Fruit fly (Drosophila melanogaster) whole organism, embryonic: Measurements from ENCODE around the gene GAPcenA.

Source experiments
- Antp ChIP-seq: fragments of 200-800 bp; sonication (Bioruptor generic); optimal IDR thresholded peaks from 3 replicates; lab custom pipeline; 2016; ENCODE audit warnings: missing biosample characterization, missing genetic modification characterization
- B-H2 ChIP-seq: fragments of 200-800 bp; sonication (Bioruptor generic); optimal IDR thresholded peaks from 2 replicates; lab custom pipeline; 2018; ENCODE audit warnings: missing biosample characterization, mild to moderate bottlenecking, missing genetic modification characterization
- Blimp-1 ChIP-seq: fragments of 200-800 bp; sonication (Bioruptor generic); optimal IDR thresholded peaks from 3 replicates; lab custom pipeline; 2018; ENCODE audit warnings: missing biosample characterization, missing genetic modification characterization, mild to moderate bottlenecking, moderate library complexity, missing genetic modification reagents
- CG11560 ChIP-seq: fragments of 200-800 bp; sonication (Bioruptor generic); IDR thresholded peaks from 3 replicates; pipeline ENCODE4 v1.3.6; 2022; ENCODE audit warnings: missing biosample characterization, missing genetic modification characterization
- CG14014 ChIP-seq: fragments of 200-800 bp; sonication (Bioruptor generic); IDR thresholded peaks from 2 replicates; pipeline ENCODE4 v1.3.6; 2022; ENCODE audit warnings: missing biosample characterization, missing genetic modification characterization
- CG14441 ChIP-seq: fragments of 200-800 bp; sonication (Bioruptor generic); IDR thresholded peaks from 2 replicates; pipeline ENCODE4 v1.3.6; 2022; ENCODE audit warnings: missing biosample characterization, missing genetic modification characterization
- CG15269 ChIP-seq: fragments of 200-800 bp; sonication (Bioruptor generic); optimal IDR thresholded peaks from 2 replicates; lab custom pipeline; 2018; ENCODE audit warnings: missing biosample characterization, mild to moderate bottlenecking, missing genetic modification characterization, moderate library complexity
- CG17802 ChIP-seq: fragments of 200-800 bp; sonication (Bioruptor generic); optimal IDR thresholded peaks from 2 replicates; lab custom pipeline; 2018; ENCODE audit warnings: missing biosample characterization, mild to moderate bottlenecking, missing genetic modification characterization, moderate library complexity
- CG18262 ChIP-seq: fragments of 200-800 bp; optimal IDR thresholded peaks from 3 replicates; lab custom pipeline; 2019; ENCODE audit warnings: missing biosample characterization, mild to moderate bottlenecking, missing genetic modification characterization, moderate library complexity
- CG18764 ChIP-seq: fragments of 200-800 bp; sonication (Bioruptor generic); optimal IDR thresholded peaks from 3 replicates; lab custom pipeline; 2016; ENCODE audit warnings: missing biosample characterization, missing genetic modification characterization
- CG30020 ChIP-seq: fragments of 200-800 bp; optimal IDR thresholded peaks from 2 replicates; lab custom pipeline; 2019; ENCODE audit warnings: missing biosample characterization, mild to moderate bottlenecking, missing genetic modification characterization, moderate library complexity
- CG30431 ChIP-seq: fragments of 200-800 bp; sonication (Bioruptor generic); optimal IDR thresholded peaks from 2 replicates; lab custom pipeline; 2017; ENCODE audit warnings: missing biosample characterization, missing genetic modification characterization
- CG31365 ChIP-seq: fragments of 200-800 bp; sonication (Bioruptor generic); optimal IDR thresholded peaks from 2 replicates; lab custom pipeline; 2018; ENCODE audit warnings: missing biosample characterization, mild to moderate bottlenecking, missing genetic modification characterization
- CG33557 ChIP-seq: fragments of 200-800 bp; sonication (Bioruptor generic); optimal IDR thresholded peaks from 2 replicates; lab custom pipeline; 2019; ENCODE audit warnings: missing biosample characterization, mild to moderate bottlenecking, missing genetic modification characterization, moderate library complexity
- CG4424 ChIP-seq: fragments of 200-800 bp; sonication (Bioruptor generic); optimal IDR thresholded peaks from 3 replicates; lab custom pipeline; 2016; ENCODE audit warnings: missing biosample characterization, missing genetic modification characterization
- CG5953 ChIP-seq: fragments of 200-800 bp; sonication (Bioruptor generic); IDR thresholded peaks from 2 replicates; pipeline ENCODE4 v1.3.6; 2022; ENCODE audit warnings: missing biosample characterization, missing genetic modification characterization
- CG6254 ChIP-seq: fragments of 200-800 bp; sonication (Bioruptor generic); optimal IDR thresholded peaks from 3 replicates; lab custom pipeline; 2017; ENCODE audit warnings: mild to moderate bottlenecking, missing biosample characterization, missing genetic modification reagents, missing genetic modification characterization
- CG6813 ChIP-seq: fragments of 200-800 bp; sonication (Bioruptor generic); optimal IDR thresholded peaks from 2 replicates; lab custom pipeline; 2017; ENCODE audit warnings: missing biosample characterization, missing genetic modification characterization, mild to moderate bottlenecking, moderate library complexity, missing genetic modification reagents
- CG7372 ChIP-seq: fragments of 200-800 bp; sonication (Bioruptor generic); IDR thresholded peaks from 2 replicates; pipeline ENCODE4 v1.3.6; 2022; ENCODE audit warnings: missing biosample characterization, missing genetic modification characterization
- CG7556 ChIP-seq: fragments of 200-800 bp; sonication (Bioruptor generic); optimal IDR thresholded peaks from 2 replicates; lab custom pipeline; 2017; ENCODE audit warnings: missing biosample characterization, mild to moderate bottlenecking, missing genetic modification characterization
- CkIIα-i1 ChIP-seq: fragments of 200-800 bp; sonication (Bioruptor generic); IDR thresholded peaks from 2 replicates; pipeline ENCODE4 v1.3.6; 2022; ENCODE audit warnings: missing biosample characterization, missing genetic modification characterization
- Dll ChIP-seq: fragments of 200-800 bp; sonication (Bioruptor generic); IDR thresholded peaks from 4 replicates; pipeline ENCODE4 v1.3.6; 2022; ENCODE audit warnings: missing biosample characterization, missing genetic modification characterization; ENCODE audit not compliant: partially characterized antibody
- Doc3 ChIP-seq: fragments of 200-800 bp; sonication (Bioruptor generic); IDR thresholded peaks from 3 replicates; pipeline ENCODE4 v1.3.6; 2022; ENCODE audit warnings: missing biosample characterization, missing genetic modification characterization; ENCODE audit not compliant: partially characterized antibody
- E2f2 ChIP-seq: fragments of 200-800 bp; sonication (Bioruptor generic); IDR thresholded peaks from 2 replicates; pipeline ENCODE4 v1.3.6; 2022; ENCODE audit warnings: missing biosample characterization, missing genetic modification characterization
- Eip74EF ChIP-seq, 2 experiments: fragments of 200-800 bp in 1 of 2; fragments of >200 bp in 1 of 2; sonication (Bioruptor generic) in 1 of 2; optimal IDR thresholded peaks; 2 replicates each; lab custom pipeline; 2017 to 2019; ENCODE audit warnings: missing biosample characterization in 2 of 2, missing genetic modification characterization in 2 of 2, mild to moderate bottlenecking in 1 of 2, moderate library complexity in 1 of 2
- Fer1 ChIP-seq: fragments of 200-800 bp; sonication (Bioruptor generic); optimal IDR thresholded peaks from 2 replicates; lab custom pipeline; 2017; ENCODE audit warnings: missing biosample characterization, mild to moderate bottlenecking, missing genetic modification characterization
- HLH3B ChIP-seq: fragments of 200-800 bp; sonication (Bioruptor generic); IDR thresholded peaks from 2 replicates; pipeline ENCODE4 v1.3.6; 2022; ENCODE audit warnings: missing biosample characterization, missing genetic modification characterization
- Kr ChIP-seq: fragments of 200-800 bp; sonication (Bioruptor generic); optimal IDR thresholded peaks from 2 replicates; lab custom pipeline; 2017; ENCODE audit warnings: missing biosample characterization, mild to moderate bottlenecking, missing genetic modification characterization
- MTF-1 ChIP-seq: fragments of 200-800 bp; sonication (Bioruptor generic); optimal IDR thresholded peaks from 2 replicates; lab custom pipeline; 2018; ENCODE audit warnings: missing biosample characterization, mild to moderate bottlenecking, missing genetic modification characterization, borderline replicate concordance
- Ptx1 ChIP-seq: fragments of 200-800 bp; sonication (Bioruptor generic); IDR thresholded peaks from 2 replicates; pipeline ENCODE4 v1.3.6; 2022; ENCODE audit warnings: missing biosample characterization, missing genetic modification characterization
- Sry-δ ChIP-seq: fragments of 200-800 bp; sonication (Bioruptor generic); optimal IDR thresholded peaks from 2 replicates; lab custom pipeline; 2016; ENCODE audit warnings: missing biosample characterization, missing genetic modification characterization
- Stat92E ChIP-seq, 3 experiments: fragments of >200 bp in 2 of 3; fragments of 200-800 bp in 1 of 3; sonication (Bioruptor generic) in 1 of 3; optimal IDR thresholded peaks; 2 replicates each; lab custom pipeline; 2017 to 2019; ENCODE audit warnings: missing biosample characterization in 3 of 3, missing genetic modification characterization in 3 of 3, mild to moderate bottlenecking in 1 of 3, moderate library complexity in 1 of 3
- Taf1 ChIP-seq: fragments of 200-800 bp; sonication (Bioruptor generic); IDR thresholded peaks from 2 replicates; pipeline ENCODE4 v1.3.6; 2022; ENCODE audit warnings: missing biosample characterization, missing genetic modification characterization
- YL-1 ChIP-seq: fragments of 200-800 bp; sonication (Bioruptor generic); optimal IDR thresholded peaks from 3 replicates; lab custom pipeline; 2017; ENCODE audit warnings: missing biosample characterization, mild to moderate bottlenecking, missing genetic modification characterization
- ab ChIP-seq: fragments of 200-800 bp; sonication (Bioruptor generic); optimal IDR thresholded peaks from 2 replicates; lab custom pipeline; 2016; ENCODE audit warnings: missing biosample characterization, missing genetic modification characterization
- ash1 ChIP-seq: fragments of 200-800 bp; sonication (Bioruptor generic); optimal IDR thresholded peaks from 2 replicates; lab custom pipeline; 2018; ENCODE audit warnings: missing biosample characterization, mild to moderate bottlenecking, missing genetic modification characterization
- chn ChIP-seq: fragments of 200-800 bp; sonication (Bioruptor generic); optimal IDR thresholded peaks from 2 replicates; lab custom pipeline; 2016; ENCODE audit warnings: missing biosample characterization, missing genetic modification characterization
- crc ChIP-seq: fragments of 200-800 bp; sonication (Bioruptor generic); optimal IDR thresholded peaks from 2 replicates; lab custom pipeline; 2016; ENCODE audit warnings: missing biosample characterization, missing genetic modification characterization
- dati ChIP-seq: fragments of 200-800 bp; sonication (Bioruptor generic); IDR thresholded peaks from 2 replicates; pipeline ENCODE4 v1.3.6; 2022; ENCODE audit warnings: missing biosample characterization, missing genetic modification characterization
- exex ChIP-seq: fragments of 200-800 bp; sonication (Bioruptor generic); optimal IDR thresholded peaks from 4 replicates; lab custom pipeline; 2018; ENCODE audit warnings: missing biosample characterization, mild to moderate bottlenecking, missing genetic modification characterization, moderate library complexity
- fd64A ChIP-seq: fragments of 200-800 bp; sonication (Bioruptor generic); optimal IDR thresholded peaks from 3 replicates; lab custom pipeline; 2018; ENCODE audit warnings: missing biosample characterization, mild to moderate bottlenecking, missing genetic modification characterization
- hbn ChIP-seq: fragments of 200-800 bp; sonication (Bioruptor generic); IDR thresholded peaks from 2 replicates; pipeline ENCODE4 v1.3.6; 2022; ENCODE audit warnings: missing biosample characterization, missing genetic modification characterization; ENCODE audit not compliant: partially characterized antibody
- org-1 ChIP-seq: fragments of 200-800 bp; sonication (Bioruptor generic); optimal IDR thresholded peaks from 2 replicates; lab custom pipeline; 2017; ENCODE audit warnings: missing biosample characterization, missing genetic modification characterization
- pnt ChIP-seq: fragments of 200-800 bp; sonication (Bioruptor generic); optimal IDR thresholded peaks from 3 replicates; lab custom pipeline; 2016; ENCODE audit warnings: missing biosample characterization, missing genetic modification characterization
- sens-2 ChIP-seq: fragments of 200-800 bp; sonication (Bioruptor generic); IDR thresholded peaks from 2 replicates; pipeline ENCODE4 v1.3.6; 2022; ENCODE audit warnings: missing biosample characterization, missing genetic modification characterization
- slbo ChIP-seq: fragments of 200-800 bp; sonication (Bioruptor generic); IDR thresholded peaks from 2 replicates; pipeline ENCODE4 v1.3.6; 2022; ENCODE audit warnings: missing biosample characterization, missing genetic modification characterization
- sug ChIP-seq: fragments of 200-800 bp; optimal IDR thresholded peaks from 2 replicates; lab custom pipeline; 2019; ENCODE audit warnings: missing biosample characterization, mild to moderate bottlenecking, missing genetic modification characterization, moderate library complexity
- tin ChIP-seq: fragments of 200-800 bp; sonication (Bioruptor generic); optimal IDR thresholded peaks from 3 replicates; lab custom pipeline; 2016; ENCODE audit warnings: missing biosample characterization, missing genetic modification characterization
- vnd ChIP-seq: fragments of 200-800 bp; sonication (Bioruptor generic); IDR thresholded peaks from 3 replicates; pipeline ENCODE4 v1.3.6; 2022; ENCODE audit warnings: missing biosample characterization, missing genetic modification characterization; ENCODE audit not compliant: partially characterized antibody

The GAPcenA gene

DNA sequence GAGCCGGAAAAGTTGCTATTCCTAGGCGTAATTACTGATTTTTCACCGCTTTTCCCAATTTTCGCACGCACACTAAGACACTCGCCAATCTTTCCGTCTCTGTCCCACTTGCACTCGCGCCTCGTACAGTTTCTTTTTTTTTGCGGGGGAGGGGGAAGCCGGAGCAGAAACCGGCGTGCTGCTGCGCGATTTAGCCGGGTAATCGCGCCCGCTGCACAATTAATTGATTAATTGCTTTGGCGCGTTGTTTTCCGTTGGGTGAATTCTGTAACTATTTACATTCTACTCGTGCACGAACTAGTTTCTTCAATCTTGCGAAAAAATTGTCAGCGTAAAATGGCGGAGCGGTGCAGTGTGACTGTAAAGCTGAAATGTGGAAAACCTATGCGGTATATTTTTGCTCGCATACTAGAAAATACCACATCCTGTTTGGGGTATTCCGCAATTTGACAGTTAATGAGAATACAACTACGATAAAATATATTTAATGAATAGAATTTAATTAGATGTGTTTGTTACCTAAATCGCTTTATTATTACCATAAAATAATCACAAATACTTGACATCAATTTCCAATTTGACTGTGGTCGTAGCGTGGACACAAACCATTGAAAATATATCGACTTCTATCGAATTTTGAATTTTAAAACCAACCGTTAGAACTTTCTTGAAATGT lies 31.1 kb upstream of the GAPcenA start, which contains the start of gene Cpsf6 (continued):
- TF ChIP-seq CG6813 (GFP tag; lab: Kevin White, UChicago) (no peak), Stat92E (GFP tag; optimal IDR thresholded peaks at IDR 0.05; lab: Kevin White, UChicago) (no peak), CG17802 (tag; lab: Kevin White, UChicago) (peak; percentile 29), B-H2 (no peak), CkIIα-i1 (GFP tag; lab: Robert Waterston, UW) (no peak), Dll (GFP tag; lab: Robert Waterston, UW) (0 out of 4 replicates have a peak, but pooled peaks have one; percentile 46), CG5953 (no peak), sug (tag; lab: Kevin White, UChicago) (peak; percentile 68), CG7372 (peak; percentile 68), slbo (GFP tag; lab: Robert Waterston, UW) (peak; percentile 80), CG6254 (GFP tag; lab: Kevin White, UChicago) (no peak), fd64A (no peak), CG7556 (GFP tag; lab: Kevin White, UChicago) (no peak), CG11560 (no peak), ash1 (no peak), Blimp-1 (GFP tag; lab: Kevin White, UChicago) (no peak), MTF-1 (GFP tag; lab: Kevin White, UChicago) (no peak), chn (peak; percentile 6), tin (GFP tag; lab: Kevin White, UChicago) (peak; percentile 63), Fer1 (GFP tag; lab: Kevin White, UChicago) (no peak), Ptx1 (GFP tag; lab: Robert Waterston, UW) (peak; percentile 54), CG30020 (peak; percentile 64), Doc3 (no peak), E2f2 (GFP tag; lab: Robert Waterston, UW) (peak; percentile 79), exex (tag; lab: Kevin White, UChicago) (peak; percentile 2), CG33557 (GFP tag; lab: Kevin White, UChicago) (peak; percentile 59), CG18262 (peak; percentile 64), CG15269 (tag; lab: Kevin White, UChicago) (peak; percentile 74), Kr (no peak), vnd (GFP tag; lab: Robert Waterston, UW) (no peak), org-1 (GFP tag; lab: Kevin White, UChicago) (no peak), CG31365 (tag; lab: Kevin White, UChicago) (peak; percentile 34), Eip74EF (GFP tag; optimal IDR thresholded peaks at IDR 0.05; lab: Kevin White, UChicago) (no peak), CG18764 (GFP tag; lab: Kevin White, UChicago) (peak; percentile 37), YL-1 (GFP tag; lab: Kevin White, UChicago) (peak; percentile 89), CG14441 (GFP tag; lab: Robert Waterston, UW) (peak; percentile 48), pnt (GFP tag; lab: Kevin White, UChicago) (no peak), CG14014 (GFP tag; lab: Robert Waterston, UW) (peak; percentile 56), Sry-δ (peak; percentile 41), dati (no peak), CG4424 (GFP tag; lab: Kevin White, UChicago) (peak; percentile 60), Antp (GFP tag; lab: Kevin White, UChicago) (no peak), crc (GFP tag; lab: Kevin White, UChicago) (no peak), ab (GFP tag; lab: Kevin White, UChicago) (no peak), HLH3B (GFP tag; lab: Robert Waterston, UW) (peak; percentile 58), Taf1 (GFP tag; lab: Robert Waterston, UW) (no peak), CG30431 (no peak), hbn (GFP tag; lab: Robert Waterston, UW) (no peak), sens-2 (GFP tag; lab: Robert Waterston, UW) (peak; percentile 68)
